Worm (Caenorhabditis elegans) whole organism, L4 larva: Measurements from ENCODE around the gene unc-16.

Experiments used
- F49E8.2 ChIP-seq: sonication (generic microtip); optimal IDR thresholded peaks from 2 replicates; lab custom pipeline; 2016; ENCODE audit warnings: missing compliant biosample characterization, mild to moderate bottlenecking, missing genetic modification characterization, borderline replicate concordance
- R02D3.7 ChIP-seq: fragments of 150-350 bp; sonication (generic microtip); optimal IDR thresholded peaks from 3 replicates; lab custom pipeline; 2014; ENCODE audit warnings: missing biosample characterization, missing genetic modification characterization
- ZK546.5 ChIP-seq, 2 experiments: sonication (generic microtip); optimal IDR thresholded peaks; 2 replicates each; lab custom pipeline; 2017; ENCODE audit warnings: missing biosample characterization in 2 of 2, missing genetic modification characterization in 2 of 2
- aly-2 ChIP-seq: sonication (generic microtip); optimal IDR thresholded peaks from 2 replicates; lab custom pipeline; 2018; ENCODE audit warnings: missing biosample characterization, missing genetic modification characterization
- ceh-28 ChIP-seq: fragments of 150-350 bp; optimal IDR thresholded peaks from 2 replicates; lab custom pipeline; 2014; ENCODE audit warnings: missing biosample characterization, missing genetic modification reagents, missing genetic modification characterization
- skn-1 ChIP-seq: fragments of 150-350 bp; optimal IDR thresholded peaks from 2 replicates; lab custom pipeline; 2014; ENCODE audit warnings: missing biosample characterization, missing genetic modification characterization
- spr-3 ChIP-seq: fragments of 200-800 bp; sonication (Bioruptor generic); optimal IDR thresholded peaks from 2 replicates; lab custom pipeline; 2018; ENCODE audit warnings: mild to moderate bottlenecking, missing genetic modification characterization, missing compliant biosample characterization

DNA sequence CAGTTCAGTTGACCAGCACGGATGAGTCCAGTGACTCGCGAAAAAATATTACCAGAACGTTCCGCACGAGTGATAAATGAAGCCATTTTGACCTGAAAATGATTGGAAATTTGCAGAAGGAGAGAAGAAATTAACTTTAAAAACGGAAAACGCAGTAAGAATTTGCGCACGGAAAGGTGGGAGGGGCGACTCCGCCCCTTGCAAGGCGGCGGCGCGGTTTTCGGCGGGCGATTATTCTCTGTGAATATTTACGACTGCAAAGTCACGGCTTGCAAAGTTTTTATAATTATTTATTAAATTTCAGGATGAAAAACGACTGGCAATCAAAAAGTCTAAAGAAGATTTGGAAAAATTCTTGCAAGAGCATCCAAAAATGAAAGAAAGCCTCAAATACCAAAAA lies 22.5 kb upstream of the unc-16 start, which contains the start of gene mrps-23:
- TF ChIP-seq ceh-28 (tag; lab: Kevin White, UChicago) (no peak), ZK546.5 (tag; optimal IDR thresholded peaks at IDR 0.05; lab: Kevin White, UChicago) (no peak), skn-1 (tag; lab: Kevin White, UChicago) (no peak), spr-3 (no peak), aly-2 (tag; lab: Kevin White, UChicago) (no peak), F49E8.2 (no peak), R02D3.7 (no peak)
